Worm (Caenorhabditis elegans) whole organism, L3 larva: Measurements from ENCODE around the gene F47B8.14.

ENCODE experiments used
- R02D3.7 ChIP-seq: fragments of 150-350 bp; optimal IDR thresholded peaks from 2 replicates; lab custom pipeline; 2014; ENCODE audit warnings: missing biosample characterization, missing genetic modification characterization
- ZK546.5 ChIP-seq: sonication (generic microtip); optimal IDR thresholded peaks from 2 replicates; lab custom pipeline; 2017; ENCODE audit warnings: missing biosample characterization, missing genetic modification characterization
- aly-2 ChIP-seq: fragments of 150-350 bp; optimal IDR thresholded peaks from 2 replicates; lab custom pipeline; 2014; ENCODE audit warnings: missing biosample characterization, missing genetic modification characterization
- ama-1 ChIP-seq: fragments of 150-350 bp; optimal IDR thresholded peaks from 2 replicates; lab custom pipeline; 2018
- ceh-16 ChIP-seq: sonication (generic microtip); optimal IDR thresholded peaks from 2 replicates; lab custom pipeline; 2017; ENCODE audit warnings: missing biosample characterization, missing genetic modification characterization
- ceh-28 ChIP-seq: fragments of 150-350 bp; optimal IDR thresholded peaks from 2 replicates; lab custom pipeline; 2014; ENCODE audit warnings: missing biosample characterization, missing genetic modification reagents, missing genetic modification characterization
- ceh-82 ChIP-seq: fragments of 150-350 bp; optimal IDR thresholded peaks from 2 replicates; lab custom pipeline; 2014; ENCODE audit warnings: missing biosample characterization, missing genetic modification characterization
- ceh-9 ChIP-seq: sonication (generic microtip); optimal IDR thresholded peaks from 2 replicates; lab custom pipeline; 2018; ENCODE audit warnings: missing biosample characterization, missing genetic modification characterization
- daf-12 ChIP-seq: fragments of 150-350 bp; optimal IDR thresholded peaks from 2 replicates; lab custom pipeline; 2014; ENCODE audit warnings: missing biosample characterization, missing genetic modification reagents, missing genetic modification characterization
- egl-27 ChIP-seq: sonication (generic microtip); optimal IDR thresholded peaks from 4 replicates; lab custom pipeline; 2017; ENCODE audit warnings: missing biosample characterization, missing genetic modification reagents, missing genetic modification characterization
- egl-5 ChIP-seq: fragments of 150-350 bp; optimal IDR thresholded peaks from 2 replicates; lab custom pipeline; 2017; ENCODE audit warnings: missing biosample characterization, missing genetic modification reagents, missing genetic modification characterization, inconsistent platforms
- elt-1 ChIP-seq: fragments of 150-350 bp; optimal IDR thresholded peaks from 2 replicates; lab custom pipeline; 2014; ENCODE audit warnings: missing biosample characterization, missing genetic modification characterization
- elt-2 ChIP-seq: sonication (generic microtip); optimal IDR thresholded peaks from 2 replicates; lab custom pipeline; 2016; ENCODE audit warnings: missing genetic modification reagents, mild to moderate bottlenecking, missing genetic modification characterization, missing compliant biosample characterization
- elt-3 ChIP-seq, 3 experiments: fragments of 150-350 bp in 1 of 3; sonication (generic microtip) in 2 of 3; optimal IDR thresholded peaks; 2 replicates in 2 of 3; 4 replicates in 1 of 3; lab custom pipeline; 2014 to 2017; ENCODE audit warnings: missing biosample characterization in 3 of 3, missing genetic modification characterization in 3 of 3
- eor-1 ChIP-seq, 2 experiments: fragments of 150-350 bp; optimal IDR thresholded peaks; 2 replicates each; lab custom pipeline; 2014 to 2018; ENCODE audit warnings: missing biosample characterization in 2 of 2, missing genetic modification characterization in 2 of 2
- fkh-10 ChIP-seq: sonication (generic microtip); optimal IDR thresholded peaks from 2 replicates; lab custom pipeline; 2017; ENCODE audit warnings: missing biosample characterization, missing genetic modification reagents, missing genetic modification characterization
- fkh-2 ChIP-seq: fragments of 150-350 bp; optimal IDR thresholded peaks from 2 replicates; lab custom pipeline; 2014; ENCODE audit warnings: missing biosample characterization, missing genetic modification reagents, missing genetic modification characterization
- fos-1 ChIP-seq: fragments of 150-350 bp; optimal IDR thresholded peaks from 2 replicates; lab custom pipeline; 2014; ENCODE audit warnings: missing biosample characterization, missing genetic modification characterization
- hmg-11 ChIP-seq: sonication (generic microtip); optimal IDR thresholded peaks from 2 replicates; lab custom pipeline; 2016; ENCODE audit warnings: missing genetic modification characterization, missing compliant biosample characterization
- jun-1 ChIP-seq: fragments of 150-350 bp; optimal IDR thresholded peaks from 2 replicates; lab custom pipeline; 2014; ENCODE audit warnings: missing biosample characterization, missing genetic modification reagents, missing genetic modification characterization
- lin-15B ChIP-seq: fragments of 150-350 bp; optimal IDR thresholded peaks from 2 replicates; lab custom pipeline; 2014; ENCODE audit warnings: missing biosample characterization, missing genetic modification characterization
- lin-39 ChIP-seq: fragments of 150-350 bp; optimal IDR thresholded peaks from 2 replicates; lab custom pipeline; 2018; ENCODE audit warnings: missing biosample characterization, missing genetic modification reagents, missing genetic modification characterization
- lsy-12 ChIP-seq: sonication (generic microtip); optimal IDR thresholded peaks from 2 replicates; lab custom pipeline; 2016; ENCODE audit warnings: mild to moderate bottlenecking, missing genetic modification characterization, missing compliant biosample characterization
- mdl-1 ChIP-seq: fragments of 150-350 bp; optimal IDR thresholded peaks from 2 replicates; lab custom pipeline; 2014; ENCODE audit warnings: missing biosample characterization, missing genetic modification characterization
- mml-1 ChIP-seq: fragments of 150-350 bp; sonication (generic microtip); optimal IDR thresholded peaks from 3 replicates; lab custom pipeline; 2014; ENCODE audit warnings: missing biosample characterization, missing genetic modification characterization
- nfya-1 ChIP-seq: sonication (generic microtip); optimal IDR thresholded peaks from 2 replicates; lab custom pipeline; 2017; ENCODE audit warnings: missing genetic modification characterization, mild to moderate bottlenecking, missing compliant biosample characterization, antibody characterized with exemption, moderate library complexity; ENCODE audit not compliant: insufficient read depth
- nhr-11 ChIP-seq: fragments of 150-350 bp; optimal IDR thresholded peaks from 2 replicates; lab custom pipeline; 2014; ENCODE audit warnings: missing biosample characterization, missing genetic modification characterization
- nhr-12 ChIP-seq: fragments of 150-350 bp; optimal IDR thresholded peaks from 2 replicates; lab custom pipeline; 2014; ENCODE audit warnings: missing biosample characterization, missing genetic modification characterization
- nhr-23 ChIP-seq: fragments of 150-350 bp; optimal IDR thresholded peaks from 2 replicates; lab custom pipeline; 2014; ENCODE audit warnings: missing biosample characterization, missing genetic modification reagents, missing genetic modification characterization
- nhr-237 ChIP-seq: fragments of 150-350 bp; optimal IDR thresholded peaks from 2 replicates; lab custom pipeline; 2014; ENCODE audit warnings: missing biosample characterization, missing genetic modification characterization
- nhr-25 ChIP-seq: sonication (generic microtip); optimal IDR thresholded peaks from 2 replicates; lab custom pipeline; 2017; ENCODE audit warnings: missing biosample characterization, missing genetic modification characterization
- nhr-28 ChIP-seq: fragments of 150-350 bp; optimal IDR thresholded peaks from 2 replicates; lab custom pipeline; 2014; ENCODE audit warnings: missing biosample characterization, missing genetic modification characterization
- nhr-43 ChIP-seq: sonication (generic microtip); optimal IDR thresholded peaks from 2 replicates; lab custom pipeline; 2016; ENCODE audit warnings: mild to moderate bottlenecking, missing genetic modification characterization, missing compliant biosample characterization; ENCODE audit not compliant: poor library complexity, severe bottlenecking
- nhr-67 ChIP-seq: fragments of 150-350 bp; optimal IDR thresholded peaks from 2 replicates; lab custom pipeline; 2014; ENCODE audit warnings: missing biosample characterization, missing genetic modification characterization
- nhr-76 ChIP-seq: fragments of 150-350 bp; sonication (generic microtip); optimal IDR thresholded peaks from 5 replicates; lab custom pipeline; 2014; ENCODE audit warnings: missing biosample characterization, missing genetic modification characterization
- nhr-77 ChIP-seq: fragments of 150-350 bp; optimal IDR thresholded peaks from 2 replicates; lab custom pipeline; 2014; ENCODE audit warnings: missing biosample characterization, missing genetic modification characterization
- pha-4 ChIP-seq: fragments of 150-350 bp; optimal IDR thresholded peaks from 2 replicates; lab custom pipeline; 2014; ENCODE audit warnings: missing biosample characterization, missing genetic modification reagents, missing genetic modification characterization
- pqm-1 ChIP-seq: fragments of 150-350 bp; optimal IDR thresholded peaks from 2 replicates; lab custom pipeline; 2017; ENCODE audit warnings: missing biosample characterization, missing genetic modification characterization, inconsistent platforms
- sea-2 ChIP-seq: fragments of 150-350 bp; sonication (generic microtip); optimal IDR thresholded peaks from 4 replicates; lab custom pipeline; 2014; ENCODE audit warnings: missing biosample characterization, missing genetic modification reagents, missing genetic modification characterization
- skn-1 ChIP-seq: fragments of 150-350 bp; optimal IDR thresholded peaks from 2 replicates; lab custom pipeline; 2014; ENCODE audit warnings: missing biosample characterization, missing genetic modification characterization
- snpc-4 ChIP-seq: fragments of 150-350 bp; optimal IDR thresholded peaks from 2 replicates; lab custom pipeline; 2014; ENCODE audit warnings: missing biosample characterization, missing genetic modification characterization
- tbx-2 ChIP-seq: sonication (generic microtip); optimal IDR thresholded peaks from 2 replicates; lab custom pipeline; 2016; ENCODE audit warnings: mild to moderate bottlenecking, missing genetic modification characterization, missing compliant biosample characterization
- unc-39 ChIP-seq: sonication (generic microtip); optimal IDR thresholded peaks from 4 replicates; lab custom pipeline; 2017; ENCODE audit warnings: missing biosample characterization, missing genetic modification characterization
- unc-62 ChIP-seq: fragments of 150-350 bp; sonication (generic microtip); optimal IDR thresholded peaks from 4 replicates; lab custom pipeline; 2014; ENCODE audit warnings: missing biosample characterization, missing genetic modification reagents, missing genetic modification characterization
- zag-1 ChIP-seq: fragments of 150-350 bp; optimal IDR thresholded peaks from 2 replicates; lab custom pipeline; 2014; ENCODE audit warnings: missing biosample characterization, missing genetic modification characterization
- ztf-11 ChIP-seq: fragments of 150-350 bp; optimal IDR thresholded peaks from 2 replicates; lab custom pipeline; 2014; ENCODE audit warnings: missing biosample characterization, missing genetic modification characterization
- ztf-4 ChIP-seq: fragments of 150-350 bp; optimal IDR thresholded peaks from 2 replicates; lab custom pipeline; 2014; ENCODE audit warnings: missing biosample characterization, missing genetic modification characterization

The F47B8.14 gene

ce11 chrV:14336655-14337054 is 16.3 kb downstream of the F47B8.14 start, which contains the start of gene srm-6:
Gene srm-6 (plus strand): TSS chrV:14336955.
- TF ChIP-seq ztf-4 (no peak), elt-2 (tag; lab: Kevin White, UChicago) (no peak), ceh-9 (tag; lab: Kevin White, UChicago) (no peak), sea-2 (GFP tag; lab: Kevin White, UChicago) (no peak)
- TF ChIP-seq, all 47 proteins: peak for 0

- TF ChIP-seq skn-1 (no peak), nhr-12 (tag; lab: Kevin White, UChicago) (no peak)
These were observed 21.3 kb downstream of the F47B8.14 start, which contains the start of gene F47B8.10 for ce11 chrV:14341672-14342071. Gene F47B8.10 (plus strand): TSS chrV:14341972.

ce11 chrV:14347234-14347826 is 27.0 kb downstream of the F47B8.14 start, which contains the start of gene cept-2:
Gene cept-2 (plus strand): TSS chrV:14347766.
- no peak for TF ChIP-seq egl-27 (tag; lab: Kevin White, UChicago)
- TF ChIP-seq ZK546.5, result no peak
- TF ChIP-seq elt-2 (tag; lab: Kevin White, UChicago), result no peak
- peak; percentile 83 for TF ChIP-seq nhr-25 (tag; lab: Kevin White, UChicago)
- TF ChIP-seq unc-62 (GFP tag; lab: Kevin White, UChicago), result peak; percentile 63
- TF ChIP-seq ztf-4, result no peak
- peak; percentile 20 for TF ChIP-seq pqm-1
- TF ChIP-seq nhr-28 (tag; lab: Kevin White, UChicago), result no peak
- peak; percentile 78 for TF ChIP-seq nhr-77 (tag; lab: Kevin White, UChicago)
- peak; percentile 95 for TF ChIP-seq nfya-1 (tag; lab: Kevin White, UChicago)
- TF ChIP-seq aly-2 (tag; lab: Kevin White, UChicago), result no peak
- TF ChIP-seq elt-1 (tag; lab: Kevin White, UChicago), result peak; percentile 62
- TF ChIP-seq ceh-28, result peak; percentile 76
- TF ChIP-seq zag-1 (tag; lab: Kevin White, UChicago), result no peak
- no peak for TF ChIP-seq ama-1 (lab: Kevin White, UChicago)
- no peak for TF ChIP-seq hmg-11 (tag; lab: Kevin White, UChicago)
- peak; percentile 82 for TF ChIP-seq ceh-82 (tag; lab: Kevin White, UChicago)
- peak; percentile 55 for TF ChIP-seq daf-12 (tag; lab: Kevin White, UChicago)
- no peak for TF ChIP-seq ceh-16
- TF ChIP-seq mml-1 (tag; lab: Kevin White, UChicago), result no peak
- TF ChIP-seq fos-1 (tag; lab: Kevin White, UChicago), result peak; percentile 30
- TF ChIP-seq sea-2 (GFP tag; lab: Kevin White, UChicago), result no peak
- TF ChIP-seq eor-1 (tag; optimal IDR thresholded peaks at IDR 0.05; lab: Kevin White, UChicago), result no peak
- no peak for TF ChIP-seq elt-3 (tag; optimal IDR thresholded peaks at IDR 0.05; lab: Kevin White, UChicago)
- TF ChIP-seq unc-39 (tag; lab: Kevin White, UChicago), result no peak
- TF ChIP-seq nhr-76 (tag; lab: Kevin White, UChicago), result no peak
- TF ChIP-seq R02D3.7, result peak; percentile 85
- TF ChIP-seq snpc-4, result peak; percentile 92
- peak; percentile 75 for TF ChIP-seq tbx-2 (tag; lab: Kevin White, UChicago)
- TF ChIP-seq egl-5 (tag; lab: Kevin White, UChicago), result peak; percentile 93
- TF ChIP-seq mdl-1 (tag; lab: Kevin White, UChicago), result peak; percentile 34
- peak; percentile 88 for TF ChIP-seq lin-39 (tag; lab: Kevin White, UChicago)
- peak; percentile 56 for TF ChIP-seq skn-1
- TF ChIP-seq nhr-67 (tag; lab: Kevin White, UChicago), result no peak
- no peak for TF ChIP-seq nhr-237 (tag; lab: Kevin White, UChicago)
- peak; percentile 95 for TF ChIP-seq pha-4
- peak; percentile 82 for TF ChIP-seq lsy-12
- no peak for TF ChIP-seq nhr-12 (tag; lab: Kevin White, UChicago)
- TF ChIP-seq ceh-9 (tag; lab: Kevin White, UChicago), result no peak
- peak; percentile 93 for TF ChIP-seq nhr-43 (tag; lab: Kevin White, UChicago)
- TF ChIP-seq nhr-11 (tag; lab: Kevin White, UChicago), result peak; percentile 68
- TF ChIP-seq fkh-2, result no peak
- TF ChIP-seq fkh-10 (GFP tag; lab: Kevin White, UChicago), result peak; percentile 76
- peak; percentile 97 for TF ChIP-seq nhr-23
- TF ChIP-seq jun-1, result peak; percentile 78
- TF ChIP-seq ztf-11, result no peak
- TF ChIP-seq lin-15B (tag; lab: Kevin White, UChicago), result peak; percentile 66
